Fruit fly (Drosophila melanogaster) whole organism, adult: ENCODE data around the gene BRWD3.

Experiments
- CG11617 ChIP-seq: fragments of 200-800 bp; sonication (Bioruptor generic); optimal IDR thresholded peaks from 2 replicates; lab custom pipeline; 2017; ENCODE audit warnings: mild to moderate bottlenecking, missing biosample characterization, missing genetic modification reagents, missing genetic modification characterization
- CG12768 ChIP-seq: fragments of 200-800 bp; sonication (Bioruptor generic); optimal IDR thresholded peaks from 2 replicates; lab custom pipeline; 2017; ENCODE audit warnings: missing biosample characterization, missing genetic modification characterization, mild to moderate bottlenecking, moderate library complexity, missing genetic modification reagents
- CG14711 ChIP-seq: fragments of 200-800 bp; sonication (Bioruptor generic); optimal IDR thresholded peaks from 2 replicates; lab custom pipeline; 2018; ENCODE audit warnings: missing biosample characterization, mild to moderate bottlenecking, missing genetic modification characterization, moderate library complexity
- CG33017 ChIP-seq: fragments of 200-800 bp; sonication (Bioruptor generic); optimal IDR thresholded peaks from 2 replicates; lab custom pipeline; 2018; ENCODE audit warnings: missing biosample characterization, mild to moderate bottlenecking, missing genetic modification characterization, moderate library complexity
- CG7045 ChIP-seq: fragments of 200-800 bp; sonication (Bioruptor generic); optimal IDR thresholded peaks from 2 replicates; lab custom pipeline; 2017; ENCODE audit warnings: missing biosample characterization, mild to moderate bottlenecking, missing genetic modification characterization
- CG7101 ChIP-seq: fragments of 200-800 bp; sonication (Bioruptor generic); optimal IDR thresholded peaks from 2 replicates; lab custom pipeline; 2018; ENCODE audit warnings: missing biosample characterization, mild to moderate bottlenecking, missing genetic modification characterization, moderate library complexity
- Clk ChIP-seq: fragments of 200-800 bp; sonication (Bioruptor generic); optimal IDR thresholded peaks from 2 replicates; lab custom pipeline; 2017; ENCODE audit warnings: missing biosample characterization, missing genetic modification characterization
- Hr96 ChIP-seq: fragments of 200-800 bp; sonication (Bioruptor generic); optimal IDR thresholded peaks from 2 replicates; lab custom pipeline; 2016; ENCODE audit warnings: missing biosample characterization, missing genetic modification characterization
- Mnt ChIP-seq: fragments of 200-800 bp; sonication (Bioruptor generic); optimal IDR thresholded peaks from 2 replicates; lab custom pipeline; 2016; ENCODE audit warnings: missing biosample characterization, mild to moderate bottlenecking, missing genetic modification characterization
- bab1 ChIP-seq: fragments of 200-800 bp; sonication (Bioruptor generic); optimal IDR thresholded peaks from 3 replicates; lab custom pipeline; 2019; ENCODE audit warnings: missing biosample characterization, mild to moderate bottlenecking, missing genetic modification characterization, moderate library complexity
- cnc ChIP-seq, 2 experiments: fragments of >200 bp; optimal IDR thresholded peaks; 2 replicates each; lab custom pipeline; 2017
- kay ChIP-seq: fragments of 200-800 bp; sonication (Bioruptor generic); peaks from one replicate; lab custom pipeline; 2016; ENCODE audit warnings: missing biosample characterization, missing genetic modification characterization, borderline replicate concordance
- tj ChIP-seq: fragments of 200-800 bp; sonication (Bioruptor generic); optimal IDR thresholded peaks from 3 replicates; lab custom pipeline; 2017; ENCODE audit warnings: missing biosample characterization, mild to moderate bottlenecking, missing genetic modification characterization, moderate library complexity

DNA sequence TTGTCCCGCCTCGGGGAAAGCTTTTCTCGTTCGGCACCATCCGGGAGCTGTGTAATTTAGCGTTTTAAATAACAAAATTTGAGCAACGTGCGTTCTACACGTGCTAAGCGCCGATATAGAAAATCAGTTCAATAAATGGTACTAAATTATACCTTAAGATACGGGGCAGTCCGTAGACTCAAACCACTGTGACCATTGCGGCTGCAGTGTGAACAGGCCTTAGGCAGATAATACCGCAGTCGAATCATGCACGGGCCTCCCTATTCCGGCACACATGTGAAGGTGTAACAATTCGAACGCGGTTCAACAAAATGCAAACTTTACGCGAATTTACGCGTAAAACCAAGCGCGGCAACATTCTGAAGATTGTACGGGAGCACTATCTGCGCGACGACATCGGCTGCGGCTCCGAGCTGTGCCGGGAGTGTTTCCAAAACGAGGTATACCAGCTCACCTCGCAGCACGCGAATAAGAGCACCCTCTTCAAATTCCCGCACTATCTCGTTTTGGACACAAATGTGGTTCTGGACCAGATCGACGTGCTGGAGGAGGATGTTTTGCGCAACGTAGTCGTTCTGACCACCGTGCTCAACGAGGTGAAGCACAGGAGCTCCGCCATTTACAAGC, 14.5 kb downstream of the BRWD3 start, which contains the start of the genes Rrp5 and Dis3:
- TF ChIP-seq Hr96 (GFP tag; lab: Kevin White, UChicago) (no peak), Mnt (peak; percentile 99), CG14711 (tag; lab: Kevin White, UChicago) (no peak), CG11617 (peak; percentile 15), kay (GFP tag; lab: Kevin White, UChicago) (no peak), Clk (GFP tag; lab: Kevin White, UChicago) (no peak), CG7045 (GFP tag; lab: Kevin White, UChicago) (no peak), CG12768 (GFP tag; lab: Kevin White, UChicago) (no peak), CG7101 (tag; lab: Kevin White, UChicago) (no peak), tj (GFP tag; lab: Kevin White, UChicago) (no peak), cnc (optimal IDR thresholded peaks at IDR 0.05; lab: Kevin White, UChicago) (no peak), bab1 (GFP tag; lab: Kevin White, UChicago) (peak; percentile 4), CG33017 (no peak)
